Fruit fly (Drosophila melanogaster) whole organism, embryonic: ENCODE measurements around the gene Drsl2.

Experiments
- Ada2b ChIP-seq: fragments of 200-800 bp; sonication (Bioruptor generic); IDR thresholded peaks from 2 replicates; pipeline ENCODE4 v1.3.6; 2022; ENCODE audit warnings: missing biosample characterization, missing genetic modification characterization
- Bdp1 ChIP-seq: fragments of 200-800 bp; sonication (Bioruptor generic); optimal IDR thresholded peaks from 3 replicates; lab custom pipeline; 2016; ENCODE audit warnings: missing biosample characterization, missing genetic modification characterization
- CG10209 ChIP-seq: fragments of 200-800 bp; sonication (Bioruptor generic); optimal IDR thresholded peaks from 3 replicates; lab custom pipeline; 2017; ENCODE audit warnings: missing biosample characterization, mild to moderate bottlenecking, missing genetic modification characterization, missing genetic modification reagents
- CG10431 ChIP-seq: fragments of 200-800 bp; sonication (Bioruptor generic); optimal IDR thresholded peaks from 3 replicates; lab custom pipeline; 2018; ENCODE audit warnings: missing biosample characterization, mild to moderate bottlenecking, missing genetic modification characterization
- CG10462 ChIP-seq: fragments of 200-800 bp; sonication (Bioruptor generic); optimal IDR thresholded peaks from 2 replicates; lab custom pipeline; 2016; ENCODE audit warnings: missing biosample characterization, missing genetic modification characterization
- CG11695 ChIP-seq: fragments of 200-800 bp; sonication (Bioruptor generic); IDR thresholded peaks from 3 replicates; pipeline ENCODE4 v1.3.6; 2022; ENCODE audit warnings: missing biosample characterization, missing genetic modification characterization
- CG11723 ChIP-seq: fragments of 200-800 bp; sonication (Bioruptor generic); optimal IDR thresholded peaks from 2 replicates; lab custom pipeline; 2017; ENCODE audit warnings: missing biosample characterization, mild to moderate bottlenecking, missing genetic modification characterization
- CG12071 ChIP-seq: fragments of 200-800 bp; sonication (Bioruptor generic); optimal IDR thresholded peaks from 3 replicates; lab custom pipeline; 2018; ENCODE audit warnings: missing biosample characterization, mild to moderate bottlenecking, missing genetic modification characterization
- CG13123 ChIP-seq: fragments of 200-800 bp; sonication (Bioruptor generic); optimal IDR thresholded peaks from 2 replicates; lab custom pipeline; 2016; ENCODE audit warnings: missing biosample characterization, missing genetic modification characterization
- CG13894 ChIP-seq: fragments of 200-800 bp; sonication (Bioruptor generic); optimal IDR thresholded peaks from 3 replicates; lab custom pipeline; 2018; ENCODE audit warnings: missing biosample characterization, mild to moderate bottlenecking, missing genetic modification characterization, moderate library complexity
- CG1603 ChIP-seq: fragments of 200-800 bp; sonication (Bioruptor generic); optimal IDR thresholded peaks from 2 replicates; lab custom pipeline; 2019; ENCODE audit warnings: missing biosample characterization, mild to moderate bottlenecking, missing genetic modification characterization, moderate library complexity
- CG17568 ChIP-seq: fragments of 200-800 bp; sonication (Bioruptor generic); optimal IDR thresholded peaks from 2 replicates; lab custom pipeline; 2018; ENCODE audit warnings: missing biosample characterization, mild to moderate bottlenecking, missing genetic modification characterization, moderate library complexity
- CG1792 ChIP-seq: fragments of 200-800 bp; sonication (Bioruptor generic); optimal IDR thresholded peaks from 2 replicates; lab custom pipeline; 2016; ENCODE audit warnings: missing biosample characterization, missing genetic modification characterization
- CG3065 ChIP-seq: fragments of 200-800 bp; sonication (Bioruptor generic); optimal IDR thresholded peaks from 2 replicates; lab custom pipeline; 2016; ENCODE audit warnings: missing biosample characterization, missing genetic modification characterization
- CG3163 ChIP-seq: fragments of 200-800 bp; sonication (Bioruptor generic); optimal IDR thresholded peaks from 3 replicates; lab custom pipeline; 2016; ENCODE audit warnings: missing biosample characterization, missing genetic modification characterization
- CG42726 ChIP-seq: fragments of 200-800 bp; sonication (Bioruptor generic); IDR thresholded peaks from 2 replicates; pipeline ENCODE4 v1.3.6; 2022; ENCODE audit warnings: missing biosample characterization, missing genetic modification characterization; ENCODE audit not compliant: partially characterized antibody
- CG4707 ChIP-seq: fragments of 200-800 bp; sonication (Bioruptor generic); optimal IDR thresholded peaks from 2 replicates; lab custom pipeline; 2018; ENCODE audit warnings: missing biosample characterization, mild to moderate bottlenecking, missing genetic modification characterization, moderate library complexity
- CG7786 ChIP-seq: fragments of 200-800 bp; sonication (Bioruptor generic); optimal IDR thresholded peaks from 2 replicates; lab custom pipeline; 2016; ENCODE audit warnings: missing biosample characterization, missing genetic modification characterization
- CG7839 ChIP-seq: fragments of 200-800 bp; sonication (Bioruptor generic); optimal IDR thresholded peaks from 3 replicates; lab custom pipeline; 2018; ENCODE audit warnings: missing biosample characterization, mild to moderate bottlenecking, missing genetic modification characterization, moderate library complexity
- CG8089 ChIP-seq: fragments of 200-800 bp; sonication (Bioruptor generic); optimal IDR thresholded peaks from 3 replicates; lab custom pipeline; 2016; ENCODE audit warnings: missing biosample characterization, missing genetic modification characterization
- HHEX ChIP-seq: fragments of 200-800 bp; sonication (Bioruptor generic); optimal IDR thresholded peaks from 3 replicates; lab custom pipeline; 2017; ENCODE audit warnings: missing biosample characterization, mild to moderate bottlenecking, missing genetic modification characterization, missing genetic modification reagents
- Hmr ChIP-seq: fragments of 200-800 bp; sonication (Bioruptor generic); optimal IDR thresholded peaks from 3 replicates; lab custom pipeline; 2017; ENCODE audit warnings: mild to moderate bottlenecking, missing biosample characterization, missing genetic modification reagents, missing genetic modification characterization
- Lhr ChIP-seq: fragments of 200-800 bp; sonication (Bioruptor generic); optimal IDR thresholded peaks from 3 replicates; lab custom pipeline; 2017; ENCODE audit warnings: mild to moderate bottlenecking, missing biosample characterization, missing genetic modification reagents, missing genetic modification characterization
- Max ChIP-seq: fragments of 200-800 bp; sonication (Bioruptor generic); optimal IDR thresholded peaks from 2 replicates; lab custom pipeline; 2016; ENCODE audit warnings: missing biosample characterization, mild to moderate bottlenecking, missing genetic modification characterization
- Meics ChIP-seq: fragments of 200-800 bp; sonication (Bioruptor generic); optimal IDR thresholded peaks from 2 replicates; lab custom pipeline; 2017; ENCODE audit warnings: missing biosample characterization, mild to moderate bottlenecking, missing genetic modification characterization
- Mes4 ChIP-seq: fragments of 200-800 bp; sonication (Bioruptor generic); optimal IDR thresholded peaks from 2 replicates; lab custom pipeline; 2016; ENCODE audit warnings: missing biosample characterization, missing genetic modification characterization
- NK7.1 ChIP-seq: fragments of 200-800 bp; sonication (Bioruptor generic); optimal IDR thresholded peaks from 3 replicates; lab custom pipeline; 2016; ENCODE audit warnings: missing biosample characterization, missing genetic modification characterization
- Oaz ChIP-seq: fragments of 200-800 bp; sonication (Bioruptor generic); IDR thresholded peaks from 2 replicates; pipeline ENCODE4 v1.3.6; 2022; ENCODE audit warnings: missing biosample characterization, missing genetic modification characterization
- Oli ChIP-seq: fragments of 200-800 bp; sonication (Bioruptor generic); optimal IDR thresholded peaks from 2 replicates; lab custom pipeline; 2018; ENCODE audit warnings: missing biosample characterization, mild to moderate bottlenecking, missing genetic modification characterization, moderate library complexity
- Opbp ChIP-seq: fragments of 200-800 bp; sonication (Bioruptor generic); IDR thresholded peaks from 3 replicates; pipeline ENCODE4 v1.3.6; 2022; ENCODE audit warnings: missing biosample characterization, missing genetic modification characterization; ENCODE audit not compliant: partially characterized antibody
- Rfx ChIP-seq: fragments of 200-800 bp; sonication (Bioruptor generic); IDR thresholded peaks from 2 replicates; pipeline ENCODE4 v1.3.6; 2022; ENCODE audit warnings: missing biosample characterization, missing genetic modification characterization
- Sin3A ChIP-seq: fragments of >200 bp; optimal IDR thresholded peaks from 2 replicates; lab custom pipeline; 2018
- ara ChIP-seq: fragments of 200-800 bp; sonication (Bioruptor generic); IDR thresholded peaks from 2 replicates; pipeline ENCODE4 v1.3.6; 2022; ENCODE audit warnings: missing biosample characterization, missing genetic modification characterization
- ci ChIP-seq: fragments of 200-800 bp; sonication (Bioruptor generic); IDR thresholded peaks from 3 replicates; pipeline ENCODE4 v1.3.6; 2022; ENCODE audit warnings: missing biosample characterization, missing genetic modification characterization
- dan ChIP-seq: fragments of 200-800 bp; sonication (Bioruptor generic); IDR thresholded peaks from 2 replicates; pipeline ENCODE4 v1.3.6; 2022; ENCODE audit warnings: missing biosample characterization, missing genetic modification characterization
- dimm ChIP-seq: fragments of 200-800 bp; sonication (Bioruptor generic); IDR thresholded peaks from 2 replicates; pipeline ENCODE4 v1.3.6; 2022; ENCODE audit warnings: missing biosample characterization, missing genetic modification characterization
- dysf ChIP-seq: fragments of 200-800 bp; sonication (Bioruptor generic); IDR thresholded peaks from 3 replicates; pipeline ENCODE4 v1.3.6; 2022; ENCODE audit warnings: missing biosample characterization, missing genetic modification characterization
- fd3F ChIP-seq: fragments of 200-800 bp; sonication (Bioruptor generic); optimal IDR thresholded peaks from 2 replicates; lab custom pipeline; 2018; ENCODE audit warnings: missing biosample characterization, mild to moderate bottlenecking, missing genetic modification characterization, moderate library complexity
- fd64A ChIP-seq: fragments of 200-800 bp; sonication (Bioruptor generic); optimal IDR thresholded peaks from 3 replicates; lab custom pipeline; 2018; ENCODE audit warnings: missing biosample characterization, mild to moderate bottlenecking, missing genetic modification characterization
- gem ChIP-seq: fragments of 200-800 bp; sonication (Bioruptor generic); optimal IDR thresholded peaks from 2 replicates; lab custom pipeline; 2019; ENCODE audit warnings: missing biosample characterization, mild to moderate bottlenecking, missing genetic modification characterization, moderate library complexity
- grau ChIP-seq: fragments of 200-800 bp; optimal IDR thresholded peaks from 3 replicates; lab custom pipeline; 2019; ENCODE audit warnings: missing biosample characterization, mild to moderate bottlenecking, missing genetic modification characterization, moderate library complexity
- lab ChIP-seq: fragments of 200-800 bp; sonication (Bioruptor generic); optimal IDR thresholded peaks from 3 replicates; lab custom pipeline; 2017; ENCODE audit warnings: missing biosample characterization, missing genetic modification characterization, mild to moderate bottlenecking, moderate library complexity, missing genetic modification reagents
- lilli ChIP-seq: fragments of 200-800 bp; sonication (Bioruptor generic); optimal IDR thresholded peaks from 3 replicates; lab custom pipeline; 2016; ENCODE audit warnings: missing biosample characterization, missing genetic modification characterization
- lola ChIP-seq, 3 experiments: fragments of >200 bp in 2 of 3; fragments of 200-800 bp in 1 of 3; sonication (Bioruptor generic) in 1 of 3; optimal IDR thresholded peaks; 2 replicates each; lab custom pipeline; 2017 to 2019; ENCODE audit warnings: missing biosample characterization in 3 of 3, missing genetic modification characterization in 3 of 3, mild to moderate bottlenecking in 1 of 3, moderate library complexity in 1 of 3
- nmo ChIP-seq: fragments of 200-800 bp; sonication (Bioruptor generic); optimal IDR thresholded peaks from 2 replicates; lab custom pipeline; 2018; ENCODE audit warnings: missing biosample characterization, mild to moderate bottlenecking, missing genetic modification characterization, moderate library complexity
- org-1 ChIP-seq: fragments of 200-800 bp; sonication (Bioruptor generic); optimal IDR thresholded peaks from 2 replicates; lab custom pipeline; 2017; ENCODE audit warnings: missing biosample characterization, missing genetic modification characterization
- prd ChIP-seq, 3 experiments: fragments of >200 bp in 2 of 3; fragments of 200-800 bp in 1 of 3; sonication (Bioruptor generic) in 1 of 3; optimal IDR thresholded peaks in 2 of 3; IDR thresholded peaks in 1 of 3; 2 replicates in 2 of 3; 3 replicates in 1 of 3; pipeline versions ENCODE4 v1.3.6 to Lab custom; 2017 to 2022; ENCODE audit warnings: missing biosample characterization in 1 of 3, missing genetic modification characterization in 1 of 3
- schlank ChIP-seq: fragments of 200-800 bp; sonication (Bioruptor generic); optimal IDR thresholded peaks from 2 replicates; lab custom pipeline; 2018; ENCODE audit warnings: missing biosample characterization, mild to moderate bottlenecking, missing genetic modification characterization
- shn ChIP-seq: fragments of 200-800 bp; sonication (Bioruptor generic); optimal IDR thresholded peaks from 3 replicates; lab custom pipeline; 2016; ENCODE audit warnings: missing biosample characterization, missing genetic modification characterization
- trh ChIP-seq: fragments of 200-800 bp; sonication (Bioruptor generic); optimal IDR thresholded peaks from 2 replicates; lab custom pipeline; 2016; ENCODE audit warnings: missing biosample characterization, missing genetic modification characterization

Drsl2 gene

dm6 chr3L:3305430-3305829 lies 8.7 kb upstream of the Drsl2 start (continued):
- TF ChIP-seq Opbp (no peak), CG10431 (GFP tag; lab: Kevin White, UChicago) (no peak), ara (GFP tag; lab: Robert Waterston, UW) (0 out of 2 replicates have a peak, but pooled peaks have one; percentile 20), CG11695 (GFP tag; lab: Robert Waterston, UW) (0 out of 3 replicates have a peak, but pooled peaks have one; percentile 11), lab (GFP tag; lab: Kevin White, UChicago) (peak; percentile 77), Ada2b (GFP tag; lab: Robert Waterston, UW) (no peak), gem (tag; lab: Kevin White, UChicago) (peak; percentile 61), CG1603 (tag; lab: Kevin White, UChicago) (peak; percentile 70), Meics (peak; percentile 17), nmo (GFP tag; lab: Kevin White, UChicago) (peak; percentile 8), CG10209 (peak; percentile 74), shn (GFP tag; lab: Kevin White, UChicago) (peak; percentile 5), Oli (tag; lab: Kevin White, UChicago) (peak; percentile 26), Max (peak; percentile 33), CG13894 (tag; lab: Kevin White, UChicago) (no peak), dysf (GFP tag; lab: Robert Waterston, UW) (no peak), trh (peak; percentile 45), ci (GFP tag; lab: Robert Waterston, UW) (peak; percentile 55; the same call in 2 of the 3 replicates), CG7786 (peak; percentile 17), CG4707 (GFP tag; lab: Kevin White, UChicago) (peak; percentile 34), Hmr (peak; percentile 52), CG42726 (no peak), CG3065 (GFP tag; lab: Kevin White, UChicago) (no peak), NK7.1 (GFP tag; lab: Kevin White, UChicago) (peak; percentile 19), org-1 (GFP tag; lab: Kevin White, UChicago) (peak; percentile 61), CG13123 (GFP tag; lab: Kevin White, UChicago) (peak; percentile 24), CG8089 (GFP tag; lab: Kevin White, UChicago) (peak; percentile 49), dan (GFP tag; lab: Robert Waterston, UW) (no peak), Rfx (GFP tag; lab: Robert Waterston, UW) (peak; percentile 21; the same call in 1 of the 2 replicates), HHEX (GFP tag; lab: Kevin White, UChicago) (peak; percentile 56), Oaz (no peak), fd3F (GFP tag; lab: Kevin White, UChicago) (peak; percentile 42), CG7839 (tag; lab: Kevin White, UChicago) (peak; percentile 14), Lhr (GFP tag; lab: Kevin White, UChicago) (peak; percentile 1), schlank (tag; lab: Kevin White, UChicago) (no peak), dimm (no peak), CG3163 (GFP tag; lab: Kevin White, UChicago) (peak; percentile 13), grau (peak; percentile 25), CG17568 (peak; percentile 60), prd (optimal IDR thresholded peaks at IDR 0.05; lab: Kevin White, UChicago) (no peak), prd (GFP tag; IDR thresholded peaks at IDR 0.05; lab: Robert Waterston, UW) (no peak), fd64A (GFP tag; lab: Kevin White, UChicago) (peak; percentile 67), CG11723 (no peak), lola (GFP tag; optimal IDR thresholded peaks at IDR 0.05; lab: Kevin White, UChicago) (peak in 1 of 3 experiments; percentile 49), Sin3A (lab: Kevin White, UChicago) (no peak), Mes4 (GFP tag; lab: Kevin White, UChicago) (peak; percentile 52), CG1792 (GFP tag; lab: Kevin White, UChicago) (peak; percentile 58), CG12071 (GFP tag; lab: Kevin White, UChicago) (peak; percentile 58), Bdp1 (peak; percentile 23), lilli (GFP tag; lab: Kevin White, UChicago) (peak; percentile 7), CG10462 (GFP tag; lab: Kevin White, UChicago) (peak; percentile 23)
